Fruit fly (Drosophila melanogaster) whole organism, prepupa: ENCODE results near the gene Ssb-c31a.

Experiments used
- Blimp-1 ChIP-seq: fragments of 200-800 bp; sonication (Bioruptor generic); optimal IDR thresholded peaks from 3 replicates; lab custom pipeline; 2017; ENCODE audit warnings: missing biosample characterization, missing genetic modification characterization, mild to moderate bottlenecking, moderate library complexity, missing genetic modification reagents
- CG11294 ChIP-seq: fragments of 200-800 bp; sonication (Bioruptor generic); IDR thresholded peaks from 2 replicates; pipeline ENCODE4 v1.3.6; 2022; ENCODE audit warnings: missing biosample characterization, missing genetic modification characterization
- CG11902 ChIP-seq: fragments of 200-800 bp; sonication (Bioruptor generic); optimal IDR thresholded peaks from 3 replicates; lab custom pipeline; 2016; ENCODE audit warnings: missing biosample characterization, missing genetic modification characterization
- CG15336 ChIP-seq: fragments of 200-800 bp; sonication (Bioruptor generic); IDR thresholded peaks from 2 replicates; pipeline ENCODE4 v1.3.6; 2022; ENCODE audit warnings: missing biosample characterization, missing genetic modification characterization
- CG3032 ChIP-seq: fragments of 200-800 bp; optimal IDR thresholded peaks from 2 replicates; lab custom pipeline; 2019; ENCODE audit warnings: missing biosample characterization, mild to moderate bottlenecking, missing genetic modification characterization, moderate library complexity
- CG31627 ChIP-seq: fragments of 200-800 bp; sonication (Bioruptor generic); optimal IDR thresholded peaks from 3 replicates; lab custom pipeline; 2016; ENCODE audit warnings: missing biosample characterization, missing genetic modification characterization
- CG32006 ChIP-seq: fragments of 200-800 bp; sonication (Bioruptor generic); optimal IDR thresholded peaks from 3 replicates; lab custom pipeline; 2017; ENCODE audit warnings: missing biosample characterization, mild to moderate bottlenecking, missing genetic modification characterization
- CG4318 ChIP-seq: fragments of 200-800 bp; sonication (Bioruptor generic); optimal IDR thresholded peaks from 3 replicates; lab custom pipeline; 2017; ENCODE audit warnings: missing biosample characterization, mild to moderate bottlenecking, missing genetic modification characterization
- CG6163 ChIP-seq: fragments of 200-800 bp; sonication (Bioruptor generic); IDR thresholded peaks from 3 replicates; pipeline ENCODE4 v1.3.6; 2022; ENCODE audit warnings: missing biosample characterization, missing genetic modification characterization
- CG6792 ChIP-seq: fragments of 200-800 bp; sonication (Bioruptor generic); optimal IDR thresholded peaks from 3 replicates; lab custom pipeline; 2016; ENCODE audit warnings: missing biosample characterization, missing genetic modification characterization
- CG6808 ChIP-seq: fragments of 200-800 bp; sonication (Bioruptor generic); optimal IDR thresholded peaks from 3 replicates; lab custom pipeline; 2017; ENCODE audit warnings: missing biosample characterization, missing genetic modification characterization, mild to moderate bottlenecking, moderate library complexity, missing genetic modification reagents
- CG8119 ChIP-seq: fragments of 200-800 bp; sonication (Bioruptor generic); IDR thresholded peaks from 3 replicates; pipeline ENCODE4 v1.3.6; 2022; ENCODE audit warnings: missing biosample characterization, missing genetic modification characterization
- Eip78C ChIP-seq: fragments of 200-800 bp; sonication (Bioruptor generic); peaks from one replicate; lab custom pipeline; 2016; ENCODE audit warnings: missing biosample characterization, missing genetic modification characterization
- Eip93F ChIP-seq: fragments of 200-800 bp; sonication (Bioruptor generic); optimal IDR thresholded peaks from 2 replicates; lab custom pipeline; 2016; ENCODE audit warnings: missing biosample characterization, mild to moderate bottlenecking, missing genetic modification characterization
- Ets96B ChIP-seq: fragments of 200-800 bp; optimal IDR thresholded peaks from 2 replicates; lab custom pipeline; 2019; ENCODE audit warnings: missing biosample characterization, mild to moderate bottlenecking, missing genetic modification characterization, moderate library complexity
- Hr39 ChIP-seq: fragments of 200-800 bp; sonication (Bioruptor generic); optimal IDR thresholded peaks from 2 replicates; lab custom pipeline; 2016; ENCODE audit warnings: missing biosample characterization, missing genetic modification characterization
- Hr4 ChIP-seq: fragments of 200-800 bp; sonication (Bioruptor generic); optimal IDR thresholded peaks from 3 replicates; lab custom pipeline; 2016; ENCODE audit warnings: missing biosample characterization, missing genetic modification characterization
- Lpt ChIP-seq: fragments of 200-800 bp; sonication (Bioruptor generic); optimal IDR thresholded peaks from 3 replicates; lab custom pipeline; 2016; ENCODE audit warnings: missing biosample characterization, missing genetic modification characterization
- Met ChIP-seq: fragments of 200-800 bp; sonication (Bioruptor generic); optimal IDR thresholded peaks from 3 replicates; lab custom pipeline; 2016; ENCODE audit warnings: missing biosample characterization, missing genetic modification characterization
- OdsH ChIP-seq: fragments of 200-800 bp; sonication (Bioruptor generic); optimal IDR thresholded peaks from 3 replicates; lab custom pipeline; 2016; ENCODE audit warnings: missing biosample characterization, missing genetic modification characterization
- achi ChIP-seq: fragments of 200-800 bp; sonication (Bioruptor generic); optimal IDR thresholded peaks from 3 replicates; lab custom pipeline; 2016; ENCODE audit warnings: missing biosample characterization, missing genetic modification characterization
- cyc ChIP-seq: fragments of 200-800 bp; sonication (Bioruptor generic); optimal IDR thresholded peaks from 3 replicates; lab custom pipeline; 2016; ENCODE audit warnings: missing biosample characterization, missing genetic modification characterization
- dac ChIP-seq: fragments of 200-800 bp; sonication (Bioruptor generic); optimal IDR thresholded peaks from 2 replicates; lab custom pipeline; 2017; ENCODE audit warnings: missing biosample characterization, mild to moderate bottlenecking, missing genetic modification characterization
- eg ChIP-seq: fragments of 200-800 bp; sonication (Bioruptor generic); IDR thresholded peaks from 3 replicates; pipeline ENCODE4 v1.3.6; 2022; ENCODE audit warnings: missing biosample characterization, missing genetic modification characterization
- esn ChIP-seq: fragments of 200-800 bp; sonication (Bioruptor generic); optimal IDR thresholded peaks from 2 replicates; lab custom pipeline; 2016; ENCODE audit warnings: missing biosample characterization, mild to moderate bottlenecking, missing genetic modification characterization, moderate library complexity
- fd59A ChIP-seq: fragments of 200-800 bp; sonication (Bioruptor generic); optimal IDR thresholded peaks from 2 replicates; lab custom pipeline; 2017; ENCODE audit warnings: missing biosample characterization, mild to moderate bottlenecking, missing genetic modification characterization, missing genetic modification reagents
- fd85E ChIP-seq: fragments of 200-800 bp; sonication (Bioruptor generic); optimal IDR thresholded peaks from 3 replicates; lab custom pipeline; 2016; ENCODE audit warnings: missing biosample characterization, missing genetic modification characterization
- fkh ChIP-seq: fragments of 200-800 bp; sonication (Bioruptor generic); optimal IDR thresholded peaks from 3 replicates; lab custom pipeline; 2017; ENCODE audit warnings: missing biosample characterization, mild to moderate bottlenecking, missing genetic modification characterization, moderate library complexity
- net ChIP-seq: fragments of 200-800 bp; sonication (Bioruptor generic); optimal IDR thresholded peaks from 3 replicates; lab custom pipeline; 2016; ENCODE audit warnings: missing biosample characterization, missing genetic modification characterization
- pdm3 ChIP-seq: fragments of 200-800 bp; sonication (Bioruptor generic); optimal IDR thresholded peaks from 3 replicates; lab custom pipeline; 2016; ENCODE audit warnings: missing biosample characterization, missing genetic modification characterization
- svp ChIP-seq: fragments of 200-800 bp; sonication (Bioruptor generic); peaks from one replicate; lab custom pipeline; 2016; ENCODE audit warnings: missing biosample characterization, missing genetic modification characterization
- topi ChIP-seq: fragments of 200-800 bp; sonication (Bioruptor generic); optimal IDR thresholded peaks from 3 replicates; lab custom pipeline; 2016; ENCODE audit warnings: missing biosample characterization, missing genetic modification characterization
- vri ChIP-seq: fragments of 200-800 bp; sonication (Bioruptor generic); optimal IDR thresholded peaks from 3 replicates; lab custom pipeline; 2016; ENCODE audit warnings: missing biosample characterization, mild to moderate bottlenecking, missing genetic modification characterization

Gene Ssb-c31a

dm6 chr2L:8239032-8239650 is 28.0 kb downstream of the Ssb-c31a start:
- peak; percentile 80 for TF ChIP-seq fkh (GFP tag; lab: Kevin White, UChicago)
- TF ChIP-seq esn (GFP tag; lab: Kevin White, UChicago), result no peak
- no peak for TF ChIP-seq topi (GFP tag; lab: Kevin White, UChicago)

DNA sequence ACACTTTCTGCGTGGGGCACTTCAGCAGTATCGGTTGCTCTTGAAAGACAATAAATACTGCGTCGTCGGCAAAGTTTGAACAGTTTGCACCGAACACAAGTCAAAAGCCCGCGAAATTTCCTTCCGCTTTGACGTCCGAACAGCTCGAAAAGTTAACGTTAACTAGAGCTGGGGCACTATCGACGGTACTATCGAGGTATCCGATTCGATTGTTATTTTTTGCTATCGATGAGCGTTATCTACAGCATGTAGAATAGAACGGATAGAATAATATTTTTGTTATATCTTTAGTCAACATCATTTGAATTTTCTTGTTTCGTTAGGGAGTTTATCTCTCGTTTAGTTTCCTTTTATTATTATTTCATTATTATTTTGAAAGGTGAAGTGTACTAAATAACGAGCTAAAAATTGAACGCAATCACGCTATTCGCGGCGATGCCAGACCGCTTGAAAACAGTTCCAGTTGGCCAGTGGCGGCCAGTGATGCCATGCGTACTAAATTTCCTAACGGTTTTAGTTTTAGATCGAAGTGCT is 28.6 kb downstream of the Ssb-c31a start, which contains the start of gene Pvr:
Gene Pvr (minus strand): TSS at position 167 of the 534 bp plus-strand sequence.
- no peak for TF ChIP-seq Blimp-1
- TF ChIP-seq Hr4 (GFP tag; lab: Kevin White, UChicago), result peak; percentile 8
- TF ChIP-seq CG32006, result no peak
- peak; percentile 14 for TF ChIP-seq achi
- peak; percentile 20 for TF ChIP-seq topi (GFP tag; lab: Kevin White, UChicago)
- TF ChIP-seq CG6808 (GFP tag; lab: Kevin White, UChicago), result peak; percentile 99
- TF ChIP-seq Eip78C (GFP tag; lab: Kevin White, UChicago), result peak; percentile 67
- TF ChIP-seq Met (GFP tag; lab: Kevin White, UChicago), result no peak
- TF ChIP-seq, all 60 proteins: peak for 5

DNA sequence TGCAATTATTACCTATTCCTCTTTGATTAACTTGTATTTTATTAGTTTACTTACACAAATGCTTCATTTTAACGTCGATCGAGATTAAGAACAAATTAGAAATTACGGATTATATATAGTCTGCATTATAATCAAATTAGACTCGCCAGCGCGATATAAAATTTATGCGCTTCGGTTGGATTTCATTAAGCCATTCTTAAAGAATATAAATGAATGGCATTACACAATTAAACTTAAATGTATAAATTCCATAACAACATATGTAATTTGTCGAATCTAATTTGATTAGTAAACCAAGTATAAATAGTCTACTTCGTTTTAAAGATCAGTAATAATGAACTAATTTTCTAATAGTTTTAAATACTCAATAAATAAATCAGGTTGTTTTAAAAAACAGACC is 30.6 kb downstream of the Ssb-c31a start, which contains the start of gene Spn28F:
Gene Spn28F (minus strand): TSS at position 101 of the 400 bp plus-strand sequence.
- no peak for TF ChIP-seq net (GFP tag; lab: Kevin White, UChicago)
- TF ChIP-seq Met (GFP tag; lab: Kevin White, UChicago), result no peak
- TF ChIP-seq CG15336, result no peak
- no peak for TF ChIP-seq Eip93F (GFP tag; lab: Kevin White, UChicago)
- TF ChIP-seq Eip78C (GFP tag; lab: Kevin White, UChicago), result no peak
- TF ChIP-seq, all 60 proteins: peak for 0

- no peak for TF ChIP-seq CG11902 (GFP tag; lab: Kevin White, UChicago)
- no peak for TF ChIP-seq esn (GFP tag; lab: Kevin White, UChicago)
- TF ChIP-seq Hr4 (GFP tag; lab: Kevin White, UChicago), result no peak
- TF ChIP-seq CG32006, result no peak
- no peak for TF ChIP-seq vri (GFP tag; lab: Kevin White, UChicago)
- TF ChIP-seq cyc (GFP tag; lab: Kevin White, UChicago), result no peak
Measured at dm6 chr2L:8242186-8242585, 31.0 kb downstream of the Ssb-c31a start, which contains the start of gene CG14277. Gene CG14277 (plus strand): TSS chr2L:8242486.

DNA sequence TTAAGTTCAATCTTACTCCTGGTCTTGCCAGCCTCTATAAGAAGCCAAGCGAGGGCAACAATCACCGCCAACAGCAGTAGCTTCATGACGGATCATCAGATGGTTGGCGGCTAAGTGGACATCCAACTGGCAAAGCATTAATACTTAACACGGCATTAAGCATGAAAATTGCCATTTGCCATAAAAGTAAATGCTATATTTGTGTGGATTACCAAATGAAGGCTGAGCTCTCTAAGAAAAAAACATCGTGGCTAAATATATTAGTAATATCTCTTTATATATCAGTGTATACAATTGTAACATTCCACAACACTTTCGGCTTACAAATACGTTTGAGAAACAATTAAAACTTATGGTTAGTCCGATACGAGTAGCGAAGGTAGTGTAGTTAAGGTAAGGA is 32.8 kb downstream of the Ssb-c31a start, which contains the start of gene CG43057:
Gene CG43057 (minus strand): TSS at position 101 of the 400 bp plus-strand sequence.
- no peak for TF ChIP-seq Eip93F (GFP tag; lab: Kevin White, UChicago)
- TF ChIP-seq CG6808 (GFP tag; lab: Kevin White, UChicago), result no peak
- TF ChIP-seq CG4318 (GFP tag; lab: Kevin White, UChicago), result no peak
- TF ChIP-seq Lpt (GFP tag; lab: Kevin White, UChicago), result no peak
- no peak for TF ChIP-seq Blimp-1
- no peak for TF ChIP-seq Hr39 (GFP tag; lab: Kevin White, UChicago)
- TF ChIP-seq, all 60 proteins: peak for 0

- no peak for TF ChIP-seq OdsH
- TF ChIP-seq pdm3 (GFP tag; lab: Kevin White, UChicago), result peak; percentile 4
- TF ChIP-seq CG31627, result no peak
- no peak for TF ChIP-seq net (GFP tag; lab: Kevin White, UChicago)
- peak; percentile 67 for TF ChIP-seq svp (GFP tag; lab: Kevin White, UChicago)
- TF ChIP-seq CG6163 (GFP tag; lab: Robert Waterston, UW), result no peak
- no peak for TF ChIP-seq dac (GFP tag; lab: Kevin White, UChicago)
- peak; percentile 20; the same call in 1 of the 2 replicates for TF ChIP-seq CG11294 (GFP tag; lab: Robert Waterston, UW)
- TF ChIP-seq CG6792 (GFP tag; lab: Kevin White, UChicago), result no peak
- TF ChIP-seq Eip93F (GFP tag; lab: Kevin White, UChicago), result no peak
- TF ChIP-seq fd85E (GFP tag; lab: Kevin White, UChicago), result no peak
- no peak for TF ChIP-seq fd59A (GFP tag; lab: Kevin White, UChicago)
- peak; percentile 51; the same call in 1 of the 3 replicates for TF ChIP-seq eg (GFP tag; lab: Robert Waterston, UW)
- peak; percentile 21 for TF ChIP-seq achi
- peak; percentile 27 for TF ChIP-seq Met (GFP tag; lab: Kevin White, UChicago)
- no peak for TF ChIP-seq CG4318 (GFP tag; lab: Kevin White, UChicago)
- TF ChIP-seq Ets96B (tag; lab: Kevin White, UChicago), result no peak
- TF ChIP-seq CG3032 (tag; lab: Kevin White, UChicago), result no peak
- 0 out of 3 replicates have a peak, but pooled peaks have one; percentile 40 for TF ChIP-seq CG8119 (GFP tag; lab: Robert Waterston, UW)
- TF ChIP-seq CG15336, result peak; percentile 39; the same call in 1 of the 2 replicates
Measured at dm6 chr2L:8255406-8255805, 44.3 kb downstream of the Ssb-c31a start.
